Fruit fly (Drosophila melanogaster): ENCODE results near the gene CG34355.
A peak's percentile ranks its signal among the peaks of the same experiment; 100 is the strongest.

CG34355 gene

dm6 chr3R:23803668-23804067 lies at the start of gene CG34355 (continued):
- TF ChIP-seq sima (GFP tag; optimal IDR thresholded peaks at IDR 0.05) (no peak), ERR (GFP tag; optimal IDR thresholded peaks at IDR 0.05) (no peak), Opbp (GFP tag; IDR thresholded peaks at IDR 0.05; ENCODE audit: partially characterized antibody) (no peak), lola (GFP tag; optimal IDR thresholded peaks at IDR 0.05) (no peak), Ets65A (GFP tag) (no peak), CG12236 (GFP tag; optimal IDR thresholded peaks at IDR 0.05) (no peak), inv (GFP tag; IDR thresholded peaks at IDR 0.05; ENCODE audit: partially characterized antibody) (no peak), kah (GFP tag; optimal IDR thresholded peaks at IDR 0.05) (peak; percentile 43), Hr78 (GFP tag; optimal IDR thresholded peaks at IDR 0.05) (no peak), fd96Cb (tag; optimal IDR thresholded peaks at IDR 0.05) (no peak), Taf1 (GFP tag; IDR thresholded peaks at IDR 0.05) (no peak), Lhr (GFP tag; optimal IDR thresholded peaks at IDR 0.05) (peak; percentile 19), salm (tag; optimal IDR thresholded peaks at IDR 0.05) (no peak), CG16815 (GFP tag; optimal IDR thresholded peaks at IDR 0.05) (no peak), Dref (GFP tag; IDR thresholded peaks at IDR 0.05) (no peak), Myb (GFP tag; optimal IDR thresholded peaks at IDR 0.05) (no peak), CG9932 (GFP tag; IDR thresholded peaks at IDR 0.05) (no peak), CG13424 (tag; optimal IDR thresholded peaks at IDR 0.05) (no peak), gfzf (GFP tag; optimal IDR thresholded peaks at IDR 0.05) (no peak), Meics (GFP tag; optimal IDR thresholded peaks at IDR 0.05) (no peak), disco-r (GFP tag; optimal IDR thresholded peaks at IDR 0.05) (no peak), gcm2 (GFP tag; optimal IDR thresholded peaks at IDR 0.05) (no peak), nom (GFP tag; optimal IDR thresholded peaks at IDR 0.05) (no peak), Atf-2 (GFP tag; optimal IDR thresholded peaks at IDR 0.05) (no peak), CG31224 (GFP tag; IDR thresholded peaks at IDR 0.05) (no peak), nerfin-1 (tag; optimal IDR thresholded peaks at IDR 0.05) (no peak), CG4424 (GFP tag; optimal IDR thresholded peaks at IDR 0.05) (no peak), pan (optimal IDR thresholded peaks at IDR 0.05) (no peak), pan (GFP tag; optimal IDR thresholded peaks at IDR 0.05 in 1 of 2, IDR thresholded peaks at IDR 0.05 in 1 of 2) (no peak), Hsf (GFP tag; optimal IDR thresholded peaks at IDR 0.05) (peak; percentile 12), CG10147 (GFP tag; optimal IDR thresholded peaks at IDR 0.05) (no peak), ranshi (GFP tag; IDR thresholded peaks at IDR 0.05) (no peak), CG2116 (GFP tag; optimal IDR thresholded peaks at IDR 0.05) (peak; percentile 37), sc (optimal IDR thresholded peaks at IDR 0.05) (no peak), sc (GFP tag; optimal IDR thresholded peaks at IDR 0.05) (peak; percentile 36), CG17385 (GFP tag; optimal IDR thresholded peaks at IDR 0.05) (no peak), Rx (GFP tag; IDR thresholded peaks at IDR 0.05) (no peak), cato (GFP tag; optimal IDR thresholded peaks at IDR 0.05; ENCODE audit: borderline replicate concordance) (no peak), tna (GFP tag; IDR thresholded peaks at IDR 0.05; ENCODE audit: partially characterized antibody) (no peak), jumu (GFP tag; optimal IDR thresholded peaks at IDR 0.05) (no peak), schlank (tag; optimal IDR thresholded peaks at IDR 0.05) (no peak), CG16863 (GFP tag; optimal IDR thresholded peaks at IDR 0.05) (peak; percentile 15), Elba2 (GFP tag; optimal IDR thresholded peaks at IDR 0.05) (no peak), CG16813 (GFP tag; IDR thresholded peaks at IDR 0.05; ENCODE audit: partially characterized antibody) (no peak), CG10565 (GFP tag; optimal IDR thresholded peaks at IDR 0.05) (no peak), Drgx (GFP tag; IDR thresholded peaks at IDR 0.05) (no peak), CG9876 (GFP tag; optimal IDR thresholded peaks at IDR 0.05) (no peak), CG18619 (GFP tag; optimal IDR thresholded peaks at IDR 0.05) (peak; percentile 71), CG10959 (GFP tag; IDR thresholded peaks at IDR 0.05) (no peak), Rfx (GFP tag; IDR thresholded peaks at IDR 0.05) (no peak), Hr51 (GFP tag; optimal IDR thresholded peaks at IDR 0.05) (no peak)

Measured in whole organism, embryonic.